Fruit fly (Drosophila melanogaster) whole organism, adult: Measurements from ENCODE around the gene CG46306.

Experiments
- bab1 ChIP-seq: fragments of 200-800 bp; sonication (Bioruptor generic); optimal IDR thresholded peaks from 3 replicates; lab custom pipeline; 2019; ENCODE audit warnings: missing biosample characterization, mild to moderate bottlenecking, missing genetic modification characterization, moderate library complexity
- cnc ChIP-seq, 2 experiments: fragments of >200 bp; optimal IDR thresholded peaks; 2 replicates each; lab custom pipeline; 2017
- kay ChIP-seq: fragments of 200-800 bp; sonication (Bioruptor generic); peaks from one replicate; lab custom pipeline; 2016; ENCODE audit warnings: missing biosample characterization, missing genetic modification characterization, borderline replicate concordance

dm6 chrX:16874671-16875070 lies 39.4 kb upstream of the CG46306 start:
- TF ChIP-seq cnc (optimal IDR thresholded peaks at IDR 0.05; lab: Kevin White, UChicago): no peak
- no peak for TF ChIP-seq bab1 (GFP tag; lab: Kevin White, UChicago)
- no peak for TF ChIP-seq kay
